Worm (Caenorhabditis elegans) whole organism, mixed stage, embryonic: ENCODE data around the gene cfap-36.

Experiments
- M03D4.4 ChIP-seq: sonication (generic microtip); optimal IDR thresholded peaks from 2 replicates; lab custom pipeline; 2017; ENCODE audit warnings: mild to moderate bottlenecking, missing genetic modification characterization, missing compliant biosample characterization
- bed-3 ChIP-seq: fragments of 200-800 bp; sonication (Bioruptor generic); optimal IDR thresholded peaks from 3 replicates; lab custom pipeline; 2018; ENCODE audit warnings: mild to moderate bottlenecking, missing genetic modification characterization, moderate library complexity, missing compliant biosample characterization
- blmp-1 ChIP-seq: fragments of 150-350 bp; optimal IDR thresholded peaks from 2 replicates; lab custom pipeline; 2014; ENCODE audit warnings: missing biosample characterization, missing genetic modification characterization
- ceh-39 ChIP-seq: fragments of 150-350 bp; optimal IDR thresholded peaks from 2 replicates; lab custom pipeline; 2014; ENCODE audit warnings: missing biosample characterization, missing genetic modification characterization
- ceh-83 ChIP-seq: fragments of 200-800 bp; sonication (Bioruptor generic); optimal IDR thresholded peaks from 2 replicates; lab custom pipeline; 2018; ENCODE audit warnings: mild to moderate bottlenecking, missing genetic modification characterization, missing compliant biosample characterization
- ces-1 ChIP-seq: fragments of 150-350 bp; optimal IDR thresholded peaks from 2 replicates; lab custom pipeline; 2014; ENCODE audit warnings: missing biosample characterization, missing genetic modification reagents, missing genetic modification characterization
- cnd-1 ChIP-seq: fragments of 200-800 bp; sonication (Bioruptor generic); optimal IDR thresholded peaks from 2 replicates; lab custom pipeline; 2018; ENCODE audit warnings: mild to moderate bottlenecking, missing genetic modification characterization, missing compliant biosample characterization
- drap-1 ChIP-seq: fragments of 200-800 bp; sonication (Bioruptor generic); optimal IDR thresholded peaks from 3 replicates; lab custom pipeline; 2018; ENCODE audit warnings: mild to moderate bottlenecking, missing genetic modification characterization, missing compliant biosample characterization
- elt-1 ChIP-seq: sonication (generic microtip); optimal IDR thresholded peaks from 2 replicates; lab custom pipeline; 2017; ENCODE audit warnings: missing genetic modification characterization, mild to moderate bottlenecking, missing compliant biosample characterization, antibody characterized with exemption, moderate library complexity, borderline replicate concordance; ENCODE audit not compliant: insufficient read depth
- elt-3 ChIP-seq: fragments of 150-350 bp; optimal IDR thresholded peaks from 2 replicates; lab custom pipeline; 2014; ENCODE audit warnings: missing biosample characterization, missing genetic modification characterization
- flh-1 ChIP-seq: fragments of 200-800 bp; sonication (Bioruptor generic); optimal IDR thresholded peaks from 2 replicates; lab custom pipeline; 2018; ENCODE audit warnings: mild to moderate bottlenecking, missing genetic modification characterization, moderate library complexity, missing compliant biosample characterization
- ham-2 ChIP-seq: fragments of 200-800 bp; sonication (Bioruptor generic); optimal IDR thresholded peaks from 2 replicates; lab custom pipeline; 2018; ENCODE audit warnings: mild to moderate bottlenecking, missing genetic modification characterization, missing compliant biosample characterization
- hlh-1 ChIP-seq: fragments of 150-350 bp; optimal IDR thresholded peaks from 2 replicates; lab custom pipeline; 2014; ENCODE audit warnings: missing biosample characterization, missing genetic modification reagents, missing genetic modification characterization
- lin-13 ChIP-seq: fragments of 150-350 bp; optimal IDR thresholded peaks from 2 replicates; lab custom pipeline; 2014; ENCODE audit warnings: missing biosample characterization, missing genetic modification characterization
- lin-32 ChIP-seq: fragments of 200-800 bp; sonication (Bioruptor generic); optimal IDR thresholded peaks from 2 replicates; lab custom pipeline; 2018; ENCODE audit warnings: mild to moderate bottlenecking, missing genetic modification characterization, missing compliant biosample characterization
- lsy-2 ChIP-seq: fragments of 150-350 bp; optimal IDR thresholded peaks from 2 replicates; lab custom pipeline; 2014; ENCODE audit warnings: missing biosample characterization, missing genetic modification characterization
- mab-5 ChIP-seq: fragments of 150-350 bp; optimal IDR thresholded peaks from 2 replicates; lab custom pipeline; 2014; ENCODE audit warnings: missing biosample characterization, missing genetic modification characterization
- mep-1 ChIP-seq: fragments of 150-350 bp; optimal IDR thresholded peaks from 2 replicates; lab custom pipeline; 2017; ENCODE audit warnings: missing biosample characterization, missing genetic modification reagents, missing genetic modification characterization, inconsistent platforms
- nhr-12 ChIP-seq: fragments of 150-350 bp; optimal IDR thresholded peaks from 2 replicates; lab custom pipeline; 2014; ENCODE audit warnings: missing biosample characterization, missing genetic modification characterization
- nhr-2 ChIP-seq: fragments of 150-350 bp; optimal IDR thresholded peaks from 2 replicates; lab custom pipeline; 2014; ENCODE audit warnings: missing biosample characterization, missing genetic modification characterization
- nhr-237 ChIP-seq: fragments of 150-350 bp; optimal IDR thresholded peaks from 2 replicates; lab custom pipeline; 2014; ENCODE audit warnings: missing biosample characterization, missing genetic modification characterization
- nhr-28 ChIP-seq: fragments of 150-350 bp; optimal IDR thresholded peaks from 2 replicates; lab custom pipeline; 2014; ENCODE audit warnings: missing biosample characterization, missing genetic modification characterization
- nhr-76 ChIP-seq: sonication (generic microtip); optimal IDR thresholded peaks from 2 replicates; lab custom pipeline; 2017; ENCODE audit warnings: missing biosample characterization, missing genetic modification characterization
- pha-4 ChIP-seq: fragments of 150-350 bp; optimal IDR thresholded peaks from 2 replicates; lab custom pipeline; 2018; ENCODE audit warnings: missing biosample characterization, missing genetic modification reagents, missing genetic modification characterization
- sem-2 ChIP-seq: fragments of 200-800 bp; sonication (Bioruptor generic); optimal IDR thresholded peaks from 2 replicates; lab custom pipeline; 2018; ENCODE audit warnings: mild to moderate bottlenecking, missing genetic modification characterization, missing compliant biosample characterization
- snpc-4 ChIP-seq: fragments of 150-350 bp; optimal IDR thresholded peaks from 2 replicates; lab custom pipeline; 2014; ENCODE audit warnings: missing biosample characterization, missing genetic modification characterization
- sptf-1 ChIP-seq: sonication (generic microtip); optimal IDR thresholded peaks from 2 replicates; lab custom pipeline; 2017; ENCODE audit warnings: mild to moderate bottlenecking, missing genetic modification characterization, moderate library complexity, missing compliant biosample characterization
- tbx-8 ChIP-seq: fragments of 200-800 bp; sonication (Bioruptor generic); optimal IDR thresholded peaks from 2 replicates; lab custom pipeline; 2018; ENCODE audit warnings: mild to moderate bottlenecking, missing genetic modification characterization, moderate library complexity, missing compliant biosample characterization
- unc-120 ChIP-seq: sonication (generic microtip); optimal IDR thresholded peaks from 2 replicates; lab custom pipeline; 2017; ENCODE audit warnings: missing genetic modification characterization, missing compliant biosample characterization; ENCODE audit not compliant: poor library complexity, severe bottlenecking
- unc-39 ChIP-seq: fragments of 150-350 bp; optimal IDR thresholded peaks from 2 replicates; lab custom pipeline; 2014; ENCODE audit warnings: missing biosample characterization, missing genetic modification characterization
- unc-62 ChIP-seq: fragments of 150-350 bp; optimal IDR thresholded peaks from 2 replicates; lab custom pipeline; 2014; ENCODE audit warnings: missing biosample characterization, missing genetic modification reagents, missing genetic modification characterization
- zip-8 ChIP-seq: fragments of 150-350 bp; optimal IDR thresholded peaks from 2 replicates; lab custom pipeline; 2014; ENCODE audit warnings: missing biosample characterization, missing genetic modification characterization
- ztf-11 ChIP-seq: fragments of 150-350 bp; optimal IDR thresholded peaks from 2 replicates; lab custom pipeline; 2014; ENCODE audit warnings: missing biosample characterization, missing genetic modification characterization

Gene cfap-36

DNA sequence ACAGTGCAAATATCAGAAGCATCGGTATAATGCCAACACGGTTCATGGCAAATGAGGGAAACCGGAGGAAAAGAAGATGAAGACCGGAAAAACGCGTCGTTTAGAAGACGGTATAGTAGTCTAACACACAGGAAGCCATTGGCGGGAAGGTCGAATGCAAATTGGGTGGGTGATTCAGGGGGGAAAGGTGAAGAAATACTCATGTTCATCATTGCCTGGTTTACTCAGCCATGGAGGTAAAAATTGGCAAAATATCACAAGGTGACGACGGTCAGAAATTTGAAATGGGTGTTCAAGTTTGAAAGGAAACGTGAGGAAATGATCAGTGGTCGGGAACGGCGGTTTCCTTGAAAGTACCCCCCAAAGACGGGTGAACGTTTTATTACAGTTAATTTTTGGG, 30.8 kb downstream of the cfap-36 start, which contains the start of gene W03F9.11:
Gene W03F9.11 (minus strand): TSS at position 101 of the 400 bp plus-strand sequence.
- TF ChIP-seq lin-32 (no peak), zip-8 (tag; lab: Kevin White, UChicago) (no peak), nhr-28 (tag; lab: Kevin White, UChicago) (no peak), flh-1 (GFP tag; lab: Kevin White, UChicago) (no peak), lin-13 (no peak), tbx-8 (GFP tag; lab: Kevin White, UChicago) (no peak), bed-3 (GFP tag; lab: Kevin White, UChicago) (no peak)

DNA sequence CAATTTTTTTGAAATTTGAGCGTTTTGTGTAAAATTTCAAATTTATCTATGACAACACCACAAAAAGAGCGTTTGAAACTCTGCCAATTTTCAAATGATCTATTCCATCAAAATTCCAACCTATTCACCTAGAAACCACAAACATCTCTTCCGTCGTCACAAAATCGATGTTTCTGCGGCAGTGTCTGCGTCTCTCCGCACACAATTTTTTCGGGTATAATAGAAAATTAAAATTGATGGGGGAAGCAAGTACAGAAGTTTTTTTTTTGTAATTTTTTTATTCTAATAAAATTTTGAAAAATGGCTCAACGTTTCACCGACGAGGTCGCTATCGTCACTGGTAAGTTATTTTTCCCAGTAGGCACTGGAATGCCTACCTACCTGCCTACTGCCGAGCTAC, 33.4 kb downstream of the cfap-36 start, which contains the start of gene W03F9.9:
Gene W03F9.9 (plus strand): TSS at position 301 of the 400 bp plus-strand sequence.
- TF ChIP-seq bed-3 (GFP tag; lab: Kevin White, UChicago) (no peak), sem-2 (no peak), mab-5 (tag; lab: Kevin White, UChicago) (no peak), ceh-39 (no peak), nhr-28 (tag; lab: Kevin White, UChicago) (no peak), unc-62 (no peak), ham-2 (GFP tag; lab: Kevin White, UChicago) (no peak), zip-8 (tag; lab: Kevin White, UChicago) (no peak), nhr-12 (tag; lab: Kevin White, UChicago) (no peak), blmp-1 (tag; lab: Kevin White, UChicago) (no peak), nhr-237 (tag; lab: Kevin White, UChicago) (no peak), elt-1 (tag; lab: Kevin White, UChicago) (no peak), sptf-1 (no peak), lsy-2 (tag; lab: Kevin White, UChicago) (no peak), cnd-1 (tag; lab: Kevin White, UChicago) (no peak), elt-3 (tag; lab: Kevin White, UChicago) (no peak), pha-4 (tag; lab: Kevin White, UChicago) (no peak), flh-1 (GFP tag; lab: Kevin White, UChicago) (no peak), nhr-76 (tag; lab: Kevin White, UChicago) (no peak), nhr-2 (tag; lab: Kevin White, UChicago) (no peak)

DNA sequence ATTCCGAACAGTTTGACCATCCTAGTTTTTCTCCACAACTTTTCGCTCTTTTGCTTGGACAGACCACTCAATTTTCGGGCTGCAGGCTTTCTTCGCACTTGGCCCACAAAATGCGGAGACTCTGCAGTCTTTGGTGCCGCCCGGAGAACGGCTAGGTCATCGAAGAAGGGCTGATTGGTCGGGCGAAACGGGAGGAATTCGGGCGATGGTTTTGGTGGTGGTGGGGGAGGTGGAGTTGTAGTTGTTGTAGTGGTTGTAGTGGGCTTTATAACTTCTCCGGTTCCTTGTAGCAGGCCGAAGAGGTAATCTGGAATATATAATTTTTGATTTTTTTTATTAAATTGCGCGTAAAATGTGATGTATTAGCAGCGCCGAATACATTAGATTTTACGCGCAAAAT, 34.3 kb downstream of the cfap-36 start:
- TF ChIP-seq lin-32 (no peak), nhr-28 (tag; lab: Kevin White, UChicago) (no peak), ces-1 (no peak), mab-5 (tag; lab: Kevin White, UChicago) (no peak), blmp-1 (tag; lab: Kevin White, UChicago) (no peak), drap-1 (GFP tag; lab: Kevin White, UChicago) (no peak), sem-2 (no peak), nhr-76 (tag; lab: Kevin White, UChicago) (no peak), elt-3 (tag; lab: Kevin White, UChicago) (no peak), unc-39 (tag; lab: Kevin White, UChicago) (no peak), nhr-12 (tag; lab: Kevin White, UChicago) (no peak), M03D4.4 (tag; lab: Kevin White, UChicago) (no peak), sptf-1 (no peak), flh-1 (GFP tag; lab: Kevin White, UChicago) (no peak), elt-1 (tag; lab: Kevin White, UChicago) (no peak), ceh-83 (no peak), bed-3 (GFP tag; lab: Kevin White, UChicago) (no peak), lin-13 (no peak), cnd-1 (tag; lab: Kevin White, UChicago) (no peak), tbx-8 (GFP tag; lab: Kevin White, UChicago) (no peak)

DNA sequence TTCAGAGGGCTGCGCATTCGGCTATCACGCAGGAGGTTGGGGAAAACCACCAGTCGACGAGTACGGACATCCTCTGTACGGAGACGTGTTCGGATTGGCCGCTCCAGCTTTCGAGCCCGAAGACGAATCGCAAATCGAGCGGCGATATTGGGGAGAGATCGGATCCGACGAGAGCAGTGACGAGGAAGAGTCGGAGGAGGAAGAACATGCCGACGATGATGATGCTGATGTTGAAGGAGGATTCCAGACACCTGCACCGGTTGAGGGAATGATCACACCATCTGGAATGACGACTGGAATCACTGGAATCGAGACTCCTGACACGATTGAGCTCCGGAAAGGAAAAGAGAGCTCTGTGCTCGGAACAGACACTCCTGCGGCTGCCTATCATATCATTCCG, 41.8 kb downstream of the cfap-36 start:
- TF ChIP-seq snpc-4 (tag; lab: Kevin White, UChicago): no peak
- TF ChIP-seq bed-3 (GFP tag; lab: Kevin White, UChicago): no peak
- TF ChIP-seq sem-2: no peak
- no peak for TF ChIP-seq mep-1 (tag; lab: Kevin White, UChicago)
- no peak for TF ChIP-seq ham-2 (GFP tag; lab: Kevin White, UChicago)
- no peak for TF ChIP-seq ces-1
- TF ChIP-seq hlh-1: no peak
- no peak for TF ChIP-seq sptf-1
- no peak for TF ChIP-seq tbx-8 (GFP tag; lab: Kevin White, UChicago)
- no peak for TF ChIP-seq lin-13
- no peak for TF ChIP-seq mab-5 (tag; lab: Kevin White, UChicago)
- TF ChIP-seq ztf-11 (tag; lab: Kevin White, UChicago): no peak
- no peak for TF ChIP-seq cnd-1 (tag; lab: Kevin White, UChicago)
- no peak for TF ChIP-seq blmp-1 (tag; lab: Kevin White, UChicago)
- TF ChIP-seq unc-120 (tag; lab: Kevin White, UChicago): no peak
- TF ChIP-seq pha-4 (tag; lab: Kevin White, UChicago): no peak
- no peak for TF ChIP-seq ceh-39
- TF ChIP-seq nhr-12 (tag; lab: Kevin White, UChicago): no peak
- no peak for TF ChIP-seq nhr-28 (tag; lab: Kevin White, UChicago)
- no peak for TF ChIP-seq elt-3 (tag; lab: Kevin White, UChicago)
- TF ChIP-seq, all 35 proteins: peak for 0
